Worm (Caenorhabditis elegans) whole organism, midembryonic: ENCODE results near the gene F41C6.4.

Experiments
- T22C8.4 ChIP-seq: fragments of 200-800 bp; sonication (Bioruptor generic); IDR thresholded peaks from 2 replicates; pipeline ENCODE4 v1.3.6; 2022; ENCODE audit warnings: missing genetic modification characterization, missing compliant biosample characterization
- ref-1 ChIP-seq: fragments of 200-800 bp; sonication (Bioruptor generic); conservative IDR thresholded peaks from 2 replicates; pipeline ENCODE4 v1.3.6; 2022; ENCODE audit warnings: missing genetic modification reagents, missing genetic modification characterization, missing compliant biosample characterization

DNA sequence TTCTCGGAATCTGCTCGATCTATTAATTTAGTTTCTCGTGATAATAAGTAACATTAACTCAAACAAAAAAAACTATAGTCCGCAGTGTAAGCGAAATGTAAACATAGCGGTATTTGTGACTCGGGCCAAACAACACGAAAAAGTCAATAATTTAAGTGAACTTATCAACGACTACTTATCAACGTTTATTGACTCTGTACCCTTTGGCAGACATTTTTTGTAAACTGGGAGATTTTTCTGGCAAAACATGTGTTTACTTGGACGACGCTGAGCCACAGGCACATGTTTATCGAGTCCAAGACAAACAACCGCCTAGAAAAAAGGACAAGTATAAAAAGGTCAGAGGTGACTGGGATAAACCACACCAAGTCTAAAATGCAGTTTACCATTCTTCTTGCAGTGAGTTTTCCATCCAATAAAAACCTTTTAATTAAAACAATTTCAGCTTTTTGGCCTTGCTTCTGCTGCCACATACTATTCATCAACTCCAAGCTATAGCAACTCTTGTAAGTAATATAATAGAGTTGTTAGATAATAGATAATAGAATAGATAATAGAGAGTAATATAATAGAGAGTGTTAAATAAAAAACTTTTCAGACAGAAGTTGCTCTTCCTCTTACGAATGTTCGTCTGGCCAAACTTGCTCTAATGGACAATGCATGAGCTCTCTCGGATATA, 30.1 kb downstream of the F41C6.4 start, which contains the start of gene C53B7.3:
- TF ChIP-seq ref-1 (GFP tag; lab: Robert Waterston, UW) (no peak), T22C8.4 (no peak)
